Fruit fly (Drosophila melanogaster): Measurements from ENCODE around the gene Dnaaf5.

Gene Dnaaf5

DNA sequence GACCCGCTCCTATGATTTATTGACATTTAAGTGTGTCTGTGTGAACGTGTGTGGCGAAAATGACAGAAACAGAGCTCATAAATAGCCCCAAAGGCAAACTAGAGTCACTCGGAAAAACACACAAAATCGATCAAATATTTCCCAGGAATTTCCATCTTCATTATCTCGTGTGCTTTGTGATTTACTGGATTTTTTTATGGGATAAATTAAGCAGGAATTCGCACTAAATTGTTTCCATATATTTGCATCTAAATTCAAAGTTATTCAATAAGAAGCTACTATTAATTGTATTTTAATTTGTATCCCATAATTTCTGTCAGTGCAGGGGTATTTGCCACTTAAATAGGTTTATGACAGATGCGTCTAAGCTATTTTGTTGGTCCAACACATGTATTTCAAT is 28.9 kb downstream of the Dnaaf5 start (continued):
- TF ChIP-seq CG12769 (tag; optimal IDR thresholded peaks at IDR 0.05) = no peak
- TF ChIP-seq CG30403 (GFP tag; optimal IDR thresholded peaks at IDR 0.05) = peak; percentile 28
- no peak for TF ChIP-seq YL-1 (GFP tag; optimal IDR thresholded peaks at IDR 0.05)
- TF ChIP-seq Lhr (GFP tag; optimal IDR thresholded peaks at IDR 0.05) = no peak
- no peak for TF ChIP-seq CG3281 (GFP tag; optimal IDR thresholded peaks at IDR 0.05)
- no peak for TF ChIP-seq Eip74EF (GFP tag; optimal IDR thresholded peaks at IDR 0.05)
- peak; percentile 0 for TF ChIP-seq Sox100B (GFP tag; optimal IDR thresholded peaks at IDR 0.05)
- TF ChIP-seq Meics (GFP tag; optimal IDR thresholded peaks at IDR 0.05) = no peak
- no peak for TF ChIP-seq tgo (GFP tag; IDR thresholded peaks at IDR 0.05)
- TF ChIP-seq CG13894 (tag; optimal IDR thresholded peaks at IDR 0.05) = no peak
- TF ChIP-seq CG17359 (tag; optimal IDR thresholded peaks at IDR 0.05) = peak; percentile 33
- peak; percentile 5 for TF ChIP-seq Hsf (GFP tag; optimal IDR thresholded peaks at IDR 0.05)
- TF ChIP-seq p53 (GFP tag; optimal IDR thresholded peaks at IDR 0.05) = no peak
- TF ChIP-seq Asciz (GFP tag; optimal IDR thresholded peaks at IDR 0.05) = peak; percentile 33
- TF ChIP-seq CG2889 (GFP tag; IDR thresholded peaks at IDR 0.05) = no peak
- TF ChIP-seq CG17912 (GFP tag; optimal IDR thresholded peaks at IDR 0.05) = no peak
- 0 out of 4 replicates have a peak, but pooled peaks have one; percentile 7 for TF ChIP-seq Gug (GFP tag; IDR thresholded peaks at IDR 0.05)
- TF ChIP-seq CG8359 (GFP tag; optimal IDR thresholded peaks at IDR 0.05; ENCODE audit: borderline replicate concordance) = no peak
- TF ChIP-seq CG18599 (GFP tag; optimal IDR thresholded peaks at IDR 0.05) = peak; percentile 43
- peak; percentile 15 for TF ChIP-seq ATbp (GFP tag; optimal IDR thresholded peaks at IDR 0.05)
- TF ChIP-seq Ada2b (GFP tag; IDR thresholded peaks at IDR 0.05) = no peak
- TF ChIP-seq cas (GFP tag; IDR thresholded peaks at IDR 0.05) = no peak
- TF ChIP-seq CG4617 (GFP tag; optimal IDR thresholded peaks at IDR 0.05; ENCODE audit: borderline replicate concordance) = no peak
- TF ChIP-seq CG32532 (GFP tag; IDR thresholded peaks at IDR 0.05) = no peak
- TF ChIP-seq dmrt11E (tag; optimal IDR thresholded peaks at IDR 0.05) = peak; percentile 14
- no peak for TF ChIP-seq Aef1 (GFP tag; IDR thresholded peaks at IDR 0.05)
- TF ChIP-seq ewg (GFP tag; optimal IDR thresholded peaks at IDR 0.05) = no peak
- peak in 1 of 2 experiments; percentile 61 for TF ChIP-seq Hr51 (GFP tag; optimal IDR thresholded peaks at IDR 0.05)
- no peak for TF ChIP-seq Bgb (GFP tag; IDR thresholded peaks at IDR 0.05; ENCODE audit: partially characterized antibody)
- no peak for TF ChIP-seq CG11695 (GFP tag; IDR thresholded peaks at IDR 0.05)
- no peak for TF ChIP-seq tio (GFP tag; optimal IDR thresholded peaks at IDR 0.05)
- TF ChIP-seq CG32772 (GFP tag; IDR thresholded peaks at IDR 0.05) = peak; percentile 43; the same call in 1 of the 2 replicates
- TF ChIP-seq Scr (GFP tag; IDR thresholded peaks at IDR 0.05; ENCODE audit: partially characterized antibody) = no peak
- TF ChIP-seq CG9437 (GFP tag; optimal IDR thresholded peaks at IDR 0.05) = peak; percentile 24
- no peak for TF ChIP-seq Deaf1 (tag; optimal IDR thresholded peaks at IDR 0.05)
- peak; percentile 29 for TF ChIP-seq Ssrp (tag; optimal IDR thresholded peaks at IDR 0.05)
- TF ChIP-seq CG12071 (GFP tag; optimal IDR thresholded peaks at IDR 0.05) = no peak
- TF ChIP-seq CG8388 (GFP tag; optimal IDR thresholded peaks at IDR 0.05) = peak; percentile 13
- TF ChIP-seq hb (GFP tag; IDR thresholded peaks at IDR 0.05; ENCODE audit: partially characterized antibody) = no peak
- TF ChIP-seq Dll (GFP tag; IDR thresholded peaks at IDR 0.05; ENCODE audit: partially characterized antibody) = no peak
- no peak for TF ChIP-seq seq (GFP tag; IDR thresholded peaks at IDR 0.05)
- no peak for TF ChIP-seq Dip3 (GFP tag; optimal IDR thresholded peaks at IDR 0.05)
- TF ChIP-seq CG10366 (GFP tag; IDR thresholded peaks at IDR 0.05) = no peak
- no peak for TF ChIP-seq CG14050 (GFP tag; IDR thresholded peaks at IDR 0.05)
- TF ChIP-seq Ets65A (GFP tag) = no peak
- TF ChIP-seq trem (tag; optimal IDR thresholded peaks at IDR 0.05) = no peak
- no peak for TF ChIP-seq Pdp1 (GFP tag; optimal IDR thresholded peaks at IDR 0.05)
- TF ChIP-seq MESR4 (GFP tag; optimal IDR thresholded peaks at IDR 0.05) = no peak
- TF ChIP-seq gsb-n (tag; optimal IDR thresholded peaks at IDR 0.05) = no peak
- no peak for TF ChIP-seq pnt (GFP tag; optimal IDR thresholded peaks at IDR 0.05)
